Worm (Caenorhabditis elegans) whole organism, L4 larva: ENCODE data around the gene K08F11.1.

Experiments used
- ama-1 ChIP-seq: fragments of 150-350 bp; optimal IDR thresholded peaks from 2 replicates; lab custom pipeline; 2014; ENCODE audit warnings: inconsistent platforms, mixed read lengths
- fkh-10 ChIP-seq: fragments of 150-350 bp; optimal IDR thresholded peaks from 2 replicates; lab custom pipeline; 2014; ENCODE audit warnings: missing biosample characterization, missing genetic modification reagents, missing genetic modification characterization
- mep-1 ChIP-seq: fragments of 150-350 bp; sonication (generic microtip); optimal IDR thresholded peaks from 3 replicates; lab custom pipeline; 2014; ENCODE audit warnings: missing biosample characterization, missing genetic modification characterization
- php-3 ChIP-seq: fragments of 200-800 bp; sonication (Bioruptor generic); IDR thresholded peaks from 2 replicates; pipeline ENCODE4 v1.3.6; 2022; ENCODE audit warnings: missing genetic modification reagents, missing genetic modification characterization, missing compliant biosample characterization
- unc-62 ChIP-seq, 3 experiments: fragments of 150-350 bp in 1 of 3; sonication (generic microtip); optimal IDR thresholded peaks in 2 of 3; peaks in 1 of 3; 1 replicate in 1 of 3; 2 replicates in 2 of 3; lab custom pipeline; 2014 to 2017; ENCODE audit warnings: missing biosample characterization in 3 of 3, missing genetic modification characterization in 3 of 3, missing genetic modification reagents in 3 of 3, missing genotype in 1 of 3

DNA sequence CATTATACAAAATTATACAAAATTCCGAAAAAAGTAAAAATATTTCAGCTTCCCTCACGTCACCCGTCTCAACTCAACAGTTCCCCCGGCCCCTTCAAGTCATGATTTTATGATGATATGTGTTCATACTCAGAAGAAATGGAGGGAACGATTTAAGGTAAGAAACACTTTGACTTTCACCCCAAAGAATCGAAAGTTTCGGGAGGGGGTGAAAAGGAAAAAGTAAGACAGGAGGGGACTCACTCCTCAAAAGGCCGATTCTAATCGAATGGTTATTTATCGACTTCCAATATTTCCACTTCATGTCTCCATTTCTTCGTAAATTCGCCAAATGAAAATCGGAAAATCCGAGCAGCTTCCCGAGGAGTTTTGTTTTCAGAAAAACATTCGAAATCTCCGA is 36.4 kb upstream of the K08F11.1 start, which contains the start of gene bus-4:
- no peak for TF ChIP-seq ama-1 (lab: Kevin White, UChicago)
- TF ChIP-seq mep-1 (tag; lab: Kevin White, UChicago), result no peak
- TF ChIP-seq unc-62 (GFP tag; optimal IDR thresholded peaks at IDR 0.05 in 1 of 2; lab: Kevin White, UChicago), result no peak
- no peak for TF ChIP-seq unc-62 (tag; optimal IDR thresholded peaks at IDR 0.05; lab: Kevin White, UChicago)
- TF ChIP-seq php-3 (GFP tag; lab: Robert Waterston, UW), result no peak
- TF ChIP-seq fkh-10 (GFP tag; lab: Kevin White, UChicago), result no peak
